Worm (Caenorhabditis elegans): ENCODE results near the gene srp-6.

srp-6 gene

ce11 chrV:7386052-7386573 is at the start of gene srp-6:
Gene srp-6, minus strand, starts transcription at chrV:7386102.
- TF ChIP-seq unc-55 (GFP tag; optimal IDR thresholded peaks at IDR 0.05) (peak; percentile 6), unc-62 (GFP tag; optimal IDR thresholded peaks at IDR 0.05) (no peak), fos-1 (tag; optimal IDR thresholded peaks at IDR 0.05) (peak; percentile 2)

DNA sequence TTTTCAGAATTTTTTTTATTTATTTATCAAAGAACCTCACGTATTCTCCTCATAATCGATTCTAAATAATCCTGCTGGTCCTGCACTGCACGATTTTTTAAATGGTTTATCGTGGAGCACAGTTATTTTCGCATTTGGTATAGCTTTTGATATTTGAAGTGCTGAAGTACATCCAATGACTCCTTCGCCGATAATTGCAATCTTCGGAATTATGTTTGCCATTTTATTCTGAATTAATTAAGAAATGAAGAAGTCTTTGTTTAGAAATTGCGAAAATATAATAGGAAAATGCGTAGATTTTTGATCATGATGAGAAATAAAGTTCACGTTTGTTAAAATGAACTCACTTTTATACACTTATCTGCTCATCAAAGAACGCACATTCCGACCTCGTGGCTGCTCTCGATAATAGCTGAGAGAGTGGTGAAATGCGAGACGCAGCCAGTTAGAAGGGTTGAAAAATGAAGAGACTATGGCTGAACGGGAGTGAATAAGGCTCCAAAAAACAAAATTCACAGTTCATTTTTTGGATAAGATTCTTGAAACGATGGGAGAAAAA is 49.0 kb upstream of the srp-6 start:
- TF ChIP-seq mbf-1 (tag; optimal IDR thresholded peaks at IDR 0.05) = no peak
- no peak for TF ChIP-seq sma-3 (GFP tag; optimal IDR thresholded peaks at IDR 0.05)
- TF ChIP-seq elt-3 (tag; optimal IDR thresholded peaks at IDR 0.05) = no peak
- no peak for TF ChIP-seq ceh-82 (tag; optimal IDR thresholded peaks at IDR 0.05)
- TF ChIP-seq mab-5 (tag; optimal IDR thresholded peaks at IDR 0.05) = no peak
- peak; percentile 48 for TF ChIP-seq nhr-129 (tag; optimal IDR thresholded peaks at IDR 0.05)
- TF ChIP-seq crh-2 (tag; optimal IDR thresholded peaks at IDR 0.05) = peak; percentile 78
- TF ChIP-seq nhr-23 (tag; optimal IDR thresholded peaks at IDR 0.05) = no peak
- no peak for TF ChIP-seq aly-2 (tag; optimal IDR thresholded peaks at IDR 0.05)
- TF ChIP-seq lin-11 (tag; optimal IDR thresholded peaks at IDR 0.05) = no peak
- TF ChIP-seq elt-1 (tag; optimal IDR thresholded peaks at IDR 0.05) = no peak
- no peak for TF ChIP-seq unc-39 (tag; optimal IDR thresholded peaks at IDR 0.05)
- no peak for TF ChIP-seq nhr-11 (tag; optimal IDR thresholded peaks at IDR 0.05)
- no peak for TF ChIP-seq alr-1 (tag; optimal IDR thresholded peaks at IDR 0.05)
- no peak for TF ChIP-seq egl-27 (tag; optimal IDR thresholded peaks at IDR 0.05)
- peak; percentile 87 to 88 for TF ChIP-seq mdl-1 (tag; optimal IDR thresholded peaks at IDR 0.05)
- TF ChIP-seq lin-13 (GFP tag; optimal IDR thresholded peaks at IDR 0.05) = no peak
- TF ChIP-seq ZK546.5 (tag; optimal IDR thresholded peaks at IDR 0.05) = no peak
- TF ChIP-seq nhr-77 (tag; optimal IDR thresholded peaks at IDR 0.05) = no peak
- TF ChIP-seq sma-9 (GFP tag; optimal IDR thresholded peaks at IDR 0.05) = peak; percentile 95
- no peak for TF ChIP-seq sma-9 (tag; optimal IDR thresholded peaks at IDR 0.05)
- peak; percentile 88 for TF ChIP-seq ama-1 (optimal IDR thresholded peaks at IDR 0.05)
- TF ChIP-seq Y55F3AM.14 (GFP tag; optimal IDR thresholded peaks at IDR 0.05) = no peak
- no peak for TF ChIP-seq nhr-21 (tag; optimal IDR thresholded peaks at IDR 0.05)
- TF ChIP-seq sem-4 (tag; optimal IDR thresholded peaks at IDR 0.05) = peak; percentile 46
- peak; percentile 6 for TF ChIP-seq ztf-4 (tag; optimal IDR thresholded peaks at IDR 0.05)
- TF ChIP-seq zag-1 (tag; optimal IDR thresholded peaks at IDR 0.05) = peak; percentile 37
- peak; percentile 76 for TF ChIP-seq C34F6.9 (tag; optimal IDR thresholded peaks at IDR 0.05)
- TF ChIP-seq skn-1 (tag; optimal IDR thresholded peaks at IDR 0.05) = peak; percentile 34
- peak; percentile 16 for TF ChIP-seq gmeb-1 (tag; optimal IDR thresholded peaks at IDR 0.05)
- no peak for TF ChIP-seq snpc-4 (tag; optimal IDR thresholded peaks at IDR 0.05)
- TF ChIP-seq F13H6.1 (tag; optimal IDR thresholded peaks at IDR 0.05) = peak; percentile 64
- TF ChIP-seq ztf-1 (GFP tag; conservative IDR thresholded peaks at IDR 0.05) = no peak
- peak in 1 of 2 experiments; percentile 71 for TF ChIP-seq lsy-2 (tag; optimal IDR thresholded peaks at IDR 0.05)
- TF ChIP-seq nhr-25 (tag; optimal IDR thresholded peaks at IDR 0.05) = no peak
- peak; percentile 49 for TF ChIP-seq fos-1 (tag; optimal IDR thresholded peaks at IDR 0.05)

ce11 chrV:7432441-7433146 is 46.7 kb upstream of the srp-6 start:
- no peak for TF ChIP-seq egl-27 (tag; optimal IDR thresholded peaks at IDR 0.05)
- no peak for TF ChIP-seq mab-5 (tag; optimal IDR thresholded peaks at IDR 0.05)
- TF ChIP-seq ama-1 (optimal IDR thresholded peaks at IDR 0.05) = peak; percentile 82
- peak; percentile 45 for TF ChIP-seq ztf-4 (tag; optimal IDR thresholded peaks at IDR 0.05)
- TF ChIP-seq mdl-1 (tag; optimal IDR thresholded peaks at IDR 0.05) = no peak
- peak; percentile 10 for TF ChIP-seq nhr-129 (tag; optimal IDR thresholded peaks at IDR 0.05)
- no peak for TF ChIP-seq skn-1 (tag; optimal IDR thresholded peaks at IDR 0.05)
- peak; percentile 33 for TF ChIP-seq nhr-21 (tag; optimal IDR thresholded peaks at IDR 0.05)
- TF ChIP-seq peb-1 (tag; optimal IDR thresholded peaks at IDR 0.05) = no peak
- no peak for TF ChIP-seq mbf-1 (tag; optimal IDR thresholded peaks at IDR 0.05)
- TF ChIP-seq blmp-1 (tag; optimal IDR thresholded peaks at IDR 0.05; ENCODE audit: insufficient read depth) = no peak

All from whole organism, L2 larva.